Fruit fly (Drosophila melanogaster): Measurements from ENCODE around the gene CG31253.
A peak's percentile ranks its signal among the peaks of the same experiment; 100 is the strongest.

CG31253 gene

dm6 chr3R:27948421-27948906 lies 11.9 kb downstream of the CG31253 start, which contains the start of gene Gp93 (continued):
- TF ChIP-seq PHDP (tag; optimal IDR thresholded peaks at IDR 0.05) (no peak), H15 (GFP tag; IDR thresholded peaks at IDR 0.05) (peak; percentile 45; the same call in 1 of the 3 replicates), mam (GFP tag; optimal IDR thresholded peaks at IDR 0.05) (peak; percentile 54), sob (GFP tag; IDR thresholded peaks at IDR 0.05) (peak; percentile 69), Atf-2 (GFP tag; optimal IDR thresholded peaks at IDR 0.05) (no peak), TFAM (GFP tag; optimal IDR thresholded peaks at IDR 0.05) (no peak), Dbx (GFP tag; IDR thresholded peaks at IDR 0.05) (peak; percentile 52; the same call in 1 of the 3 replicates), CG14050 (GFP tag; IDR thresholded peaks at IDR 0.05) (0 out of 3 replicates have a peak, but pooled peaks have one; percentile 18), Max (GFP tag; optimal IDR thresholded peaks at IDR 0.05) (no peak), gro (GFP tag; optimal IDR thresholded peaks at IDR 0.05) (no peak), CG4404 (GFP tag; IDR thresholded peaks at IDR 0.05) (peak; percentile 47), CG33213 (GFP tag; optimal IDR thresholded peaks at IDR 0.05) (no peak), odd (GFP tag; optimal IDR thresholded peaks at IDR 0.05) (no peak), CG2889 (GFP tag; IDR thresholded peaks at IDR 0.05) (no peak), CG9215 (GFP tag; IDR thresholded peaks at IDR 0.05) (peak; percentile 62), ranshi (GFP tag; IDR thresholded peaks at IDR 0.05) (0 out of 2 replicates have a peak, but pooled peaks have one; percentile 12), danr (GFP tag; IDR thresholded peaks at IDR 0.05) (peak; percentile 48; the same call in 1 of the 2 replicates), CrebB (tag; optimal IDR thresholded peaks at IDR 0.05) (peak; percentile 5), peb (GFP tag; IDR thresholded peaks at IDR 0.05) (no peak), sc (optimal IDR thresholded peaks at IDR 0.05) (no peak), sc (GFP tag; optimal IDR thresholded peaks at IDR 0.05) (no peak), CG12155 (GFP tag; optimal IDR thresholded peaks at IDR 0.05) (peak; percentile 16), CG14014 (GFP tag; IDR thresholded peaks at IDR 0.05) (peak; percentile 69), slou (GFP tag; optimal IDR thresholded peaks at IDR 0.05) (peak; percentile 12), Gug (GFP tag; IDR thresholded peaks at IDR 0.05) (peak; percentile 35; the same call in 2 of the 4 replicates), lola (GFP tag; optimal IDR thresholded peaks at IDR 0.05) (peak in 1 of 3 experiments; percentile 62), CG18764 (GFP tag; optimal IDR thresholded peaks at IDR 0.05) (no peak), Hmx (GFP tag; optimal IDR thresholded peaks at IDR 0.05) (no peak), CG10274 (GFP tag; optimal IDR thresholded peaks at IDR 0.05) (no peak), CG15479 (GFP tag; optimal IDR thresholded peaks at IDR 0.05) (no peak), CG14965 (GFP tag; optimal IDR thresholded peaks at IDR 0.05; ENCODE audit: borderline replicate concordance) (no peak), insv (GFP tag; optimal IDR thresholded peaks at IDR 0.05) (peak in 1 of 2 experiments; percentile 11), ash1 (GFP tag; optimal IDR thresholded peaks at IDR 0.05) (no peak), lov (optimal IDR thresholded peaks at IDR 0.05) (no peak), lov (GFP tag; IDR thresholded peaks at IDR 0.05) (no peak), kah (GFP tag; optimal IDR thresholded peaks at IDR 0.05) (no peak), crp (GFP tag; optimal IDR thresholded peaks at IDR 0.05) (no peak), Xbp1 (GFP tag; optimal IDR thresholded peaks at IDR 0.05) (peak; percentile 98), Ets65A (GFP tag) (peak; percentile 72), CG1603 (tag; optimal IDR thresholded peaks at IDR 0.05) (peak; percentile 35), CG17912 (GFP tag; optimal IDR thresholded peaks at IDR 0.05) (no peak), dmrt99B (tag; optimal IDR thresholded peaks at IDR 0.05) (no peak), CG10543 (GFP tag; optimal IDR thresholded peaks at IDR 0.05) (peak; percentile 8), CG18599 (GFP tag; optimal IDR thresholded peaks at IDR 0.05) (peak; percentile 30), NC2β (GFP tag; optimal IDR thresholded peaks at IDR 0.05) (peak; percentile 41), bab2 (GFP tag; optimal IDR thresholded peaks at IDR 0.05) (peak; percentile 39), CG8765 (GFP tag; IDR thresholded peaks at IDR 0.05) (peak; percentile 34; the same call in 1 of the 2 replicates), CG12104 (GFP tag; optimal IDR thresholded peaks at IDR 0.05) (no peak), CG11398 (GFP tag; optimal IDR thresholded peaks at IDR 0.05) (no peak), CG15269 (tag; optimal IDR thresholded peaks at IDR 0.05) (no peak), CG16815 (GFP tag; optimal IDR thresholded peaks at IDR 0.05) (peak; percentile 30)
